Worm (Caenorhabditis elegans): ENCODE measurements around the gene Y75B8A.10.

ce11 chrIII:12182919-12183318 is at the start of gene Y75B8A.10:
- TF ChIP-seq lin-54 (GFP tag; optimal IDR thresholded peaks at IDR 0.05) (no peak), zfh-2 (GFP tag; conservative IDR thresholded peaks at IDR 0.05) (no peak), lin-35 (GFP tag; optimal IDR thresholded peaks at IDR 0.05) (no peak), unc-130 (GFP tag; optimal IDR thresholded peaks at IDR 0.05) (no peak), pbrm-1 (GFP tag; IDR thresholded peaks at IDR 0.05) (no peak), cebp-2 (GFP tag; IDR thresholded peaks at IDR 0.05) (no peak), nhr-90 (tag; optimal IDR thresholded peaks at IDR 0.05) (no peak)
